Fruit fly (Drosophila melanogaster) whole organism, embryonic: Measurements from ENCODE around the gene Sps2.

Experiments
- Atf-2 ChIP-seq: fragments of 200-800 bp; sonication (Bioruptor generic); optimal IDR thresholded peaks from 2 replicates; lab custom pipeline; 2016; ENCODE audit warnings: missing biosample characterization, missing genetic modification characterization
- CG11398 ChIP-seq: fragments of 200-800 bp; sonication (Bioruptor generic); optimal IDR thresholded peaks from 2 replicates; lab custom pipeline; 2016; ENCODE audit warnings: missing biosample characterization, missing genetic modification characterization
- CG11696 ChIP-seq: fragments of 200-800 bp; sonication (Bioruptor generic); IDR thresholded peaks from 2 replicates; pipeline ENCODE4 v1.3.6; 2022; ENCODE audit warnings: missing biosample characterization, missing genetic modification characterization
- CG14050 ChIP-seq: fragments of 200-800 bp; sonication (Bioruptor generic); IDR thresholded peaks from 3 replicates; pipeline ENCODE4 v1.3.6; 2022; ENCODE audit warnings: missing biosample characterization, missing genetic modification characterization
- CG14441 ChIP-seq: fragments of 200-800 bp; sonication (Bioruptor generic); IDR thresholded peaks from 2 replicates; pipeline ENCODE4 v1.3.6; 2022; ENCODE audit warnings: missing biosample characterization, missing genetic modification characterization
- CG17359 ChIP-seq: fragments of 200-800 bp; sonication (Bioruptor generic); optimal IDR thresholded peaks from 3 replicates; lab custom pipeline; 2018; ENCODE audit warnings: missing biosample characterization, mild to moderate bottlenecking, missing genetic modification characterization, moderate library complexity
- CG18011 ChIP-seq: fragments of 200-800 bp; sonication (Bioruptor generic); optimal IDR thresholded peaks from 2 replicates; lab custom pipeline; 2017; ENCODE audit warnings: missing biosample characterization, missing genetic modification characterization, mild to moderate bottlenecking, moderate library complexity, missing genotype
- CG31388 ChIP-seq: fragments of 200-800 bp; sonication (Bioruptor generic); optimal IDR thresholded peaks from 2 replicates; lab custom pipeline; 2016; ENCODE audit warnings: missing biosample characterization, missing genetic modification characterization
- CG4360 ChIP-seq: fragments of 200-800 bp; sonication (Bioruptor generic); IDR thresholded peaks from 2 replicates; pipeline ENCODE4 v1.3.6; 2022; ENCODE audit warnings: missing biosample characterization, missing genetic modification characterization
- CG7786 ChIP-seq: fragments of 200-800 bp; sonication (Bioruptor generic); optimal IDR thresholded peaks from 2 replicates; lab custom pipeline; 2016; ENCODE audit warnings: missing biosample characterization, missing genetic modification characterization
- CG7839 ChIP-seq: fragments of 200-800 bp; sonication (Bioruptor generic); optimal IDR thresholded peaks from 3 replicates; lab custom pipeline; 2018; ENCODE audit warnings: missing biosample characterization, mild to moderate bottlenecking, missing genetic modification characterization, moderate library complexity
- CG7928 ChIP-seq: fragments of 200-800 bp; sonication (Bioruptor generic); optimal IDR thresholded peaks from 2 replicates; lab custom pipeline; 2017; ENCODE audit warnings: missing biosample characterization, mild to moderate bottlenecking, missing genetic modification characterization
- CG8359 ChIP-seq: fragments of 200-800 bp; sonication (Bioruptor generic); optimal IDR thresholded peaks from 2 replicates; lab custom pipeline; 2017; ENCODE audit warnings: missing biosample characterization, mild to moderate bottlenecking, missing genetic modification characterization, borderline replicate concordance
- CG8765 ChIP-seq: fragments of 200-800 bp; sonication (Bioruptor generic); IDR thresholded peaks from 2 replicates; pipeline ENCODE4 v1.3.6; 2022; ENCODE audit warnings: missing biosample characterization, missing genetic modification characterization
- Camta ChIP-seq: fragments of 200-800 bp; sonication (Bioruptor generic); optimal IDR thresholded peaks from 2 replicates; lab custom pipeline; 2016; ENCODE audit warnings: missing biosample characterization, missing genetic modification characterization
- Dip2 ChIP-seq: fragments of 200-800 bp; sonication (Bioruptor generic); IDR thresholded peaks from 2 replicates; pipeline ENCODE4 v1.3.6; 2022; ENCODE audit warnings: missing biosample characterization, missing genetic modification characterization
- E2f2 ChIP-seq: fragments of 200-800 bp; sonication (Bioruptor generic); IDR thresholded peaks from 2 replicates; pipeline ENCODE4 v1.3.6; 2022; ENCODE audit warnings: missing biosample characterization, missing genetic modification characterization
- GATAe ChIP-seq: fragments of 200-800 bp; sonication (Bioruptor generic); conservative IDR thresholded peaks from 2 replicates; pipeline ENCODE4 v1.3.6; 2022; ENCODE audit warnings: missing biosample characterization, missing genetic modification characterization
- H15 ChIP-seq: fragments of 200-800 bp; sonication (Bioruptor generic); IDR thresholded peaks from 3 replicates; pipeline ENCODE4 v1.3.6; 2022; ENCODE audit warnings: missing biosample characterization, missing genetic modification characterization
- HmgD ChIP-seq: fragments of 200-800 bp; sonication (Bioruptor generic); optimal IDR thresholded peaks from 3 replicates; lab custom pipeline; 2016; ENCODE audit warnings: missing biosample characterization, missing genetic modification characterization
- NC2α ChIP-seq: fragments of 200-800 bp; sonication (Bioruptor generic); optimal IDR thresholded peaks from 2 replicates; lab custom pipeline; 2016; ENCODE audit warnings: missing biosample characterization, missing genetic modification characterization
- PHDP ChIP-seq: fragments of 200-800 bp; sonication (Bioruptor generic); optimal IDR thresholded peaks from 3 replicates; lab custom pipeline; 2018; ENCODE audit warnings: missing biosample characterization, mild to moderate bottlenecking, missing genetic modification characterization, moderate library complexity
- Side ChIP-seq: fragments of 200-800 bp; sonication (Bioruptor generic); optimal IDR thresholded peaks from 2 replicates; lab custom pipeline; 2016; ENCODE audit warnings: missing biosample characterization, missing genetic modification characterization
- TFAM ChIP-seq: fragments of 200-800 bp; sonication (Bioruptor generic); optimal IDR thresholded peaks from 2 replicates; lab custom pipeline; 2017; ENCODE audit warnings: missing biosample characterization, missing genetic modification characterization, inconsistent platforms
- ase ChIP-seq: fragments of 200-800 bp; sonication (Bioruptor generic); IDR thresholded peaks from 3 replicates; pipeline ENCODE4 v1.3.6; 2022; ENCODE audit warnings: missing biosample characterization, missing genetic modification characterization
- bcd ChIP-seq: fragments of 200-800 bp; sonication (Bioruptor generic); optimal IDR thresholded peaks from 2 replicates; lab custom pipeline; 2017; ENCODE audit warnings: missing biosample characterization, mild to moderate bottlenecking, missing genetic modification characterization
- chif ChIP-seq, 2 experiments: fragments of 200-800 bp; sonication (Bioruptor generic); optimal IDR thresholded peaks; 3 replicates each; lab custom pipeline; 2016; ENCODE audit warnings: missing biosample characterization in 2 of 2, missing genetic modification characterization in 2 of 2
- corto ChIP-seq: fragments of 200-800 bp; sonication (Bioruptor generic); optimal IDR thresholded peaks from 2 replicates; lab custom pipeline; 2016; ENCODE audit warnings: missing biosample characterization, mild to moderate bottlenecking, missing genetic modification characterization, moderate library complexity
- dati ChIP-seq: fragments of 200-800 bp; sonication (Bioruptor generic); IDR thresholded peaks from 2 replicates; pipeline ENCODE4 v1.3.6; 2022; ENCODE audit warnings: missing biosample characterization, missing genetic modification characterization
- dpn ChIP-seq, 2 experiments: fragments of 200-800 bp; sonication (Bioruptor generic); optimal IDR thresholded peaks; 3 replicates each; lab custom pipeline; 2016; ENCODE audit warnings: missing biosample characterization in 2 of 2, missing genetic modification characterization in 2 of 2
- esg ChIP-seq: fragments of 200-800 bp; sonication (Bioruptor generic); conservative IDR thresholded peaks from 2 replicates; pipeline ENCODE4 v1.3.6; 2022; ENCODE audit warnings: missing biosample characterization, missing genetic modification characterization
- eve ChIP-seq, 2 experiments: fragments of >200 bp; optimal IDR thresholded peaks; 2 replicates each; lab custom pipeline; 2017; ENCODE audit warnings: missing biosample characterization in 2 of 2, missing genetic modification characterization in 2 of 2
- gsb-n ChIP-seq: fragments of 200-800 bp; sonication (Bioruptor generic); optimal IDR thresholded peaks from 3 replicates; lab custom pipeline; 2018; ENCODE audit warnings: missing biosample characterization, mild to moderate bottlenecking, missing genetic modification characterization
- hb ChIP-seq: fragments of 200-800 bp; sonication (Bioruptor generic); IDR thresholded peaks from 3 replicates; pipeline ENCODE4 v1.3.6; 2022; ENCODE audit warnings: missing biosample characterization, missing genetic modification characterization; ENCODE audit not compliant: partially characterized antibody
- lmd ChIP-seq: fragments of 200-800 bp; sonication (Bioruptor generic); IDR thresholded peaks from 2 replicates; pipeline ENCODE4 v1.3.6; 2022; ENCODE audit warnings: missing biosample characterization, missing genetic modification characterization
- lov ChIP-seq, 2 experiments: fragments of 200-800 bp in 1 of 2; fragments of >200 bp in 1 of 2; sonication (Bioruptor generic) in 1 of 2; IDR thresholded peaks in 1 of 2; optimal IDR thresholded peaks in 1 of 2; 2 replicates in 1 of 2; 3 replicates in 1 of 2; pipeline versions ENCODE4 v1.3.6 to Lab custom; 2017 to 2022; ENCODE audit warnings: missing biosample characterization in 1 of 2, missing genetic modification characterization in 1 of 2
- nmo ChIP-seq: fragments of 200-800 bp; sonication (Bioruptor generic); optimal IDR thresholded peaks from 2 replicates; lab custom pipeline; 2018; ENCODE audit warnings: missing biosample characterization, mild to moderate bottlenecking, missing genetic modification characterization, moderate library complexity
- p53 ChIP-seq: fragments of 200-800 bp; sonication (Bioruptor generic); optimal IDR thresholded peaks from 2 replicates; lab custom pipeline; 2016; ENCODE audit warnings: missing biosample characterization, missing genetic modification characterization
- pan ChIP-seq, 4 experiments: fragments of >200 bp in 3 of 4; fragments of 200-800 bp in 1 of 4; sonication (Bioruptor generic) in 1 of 4; optimal IDR thresholded peaks in 3 of 4; IDR thresholded peaks in 1 of 4; 2 replicates each; pipeline versions ENCODE4 v1.3.6 to Lab custom; 2017 to 2022; ENCODE audit warnings: missing biosample characterization in 2 of 4, missing genetic modification characterization in 2 of 4, mixed read lengths in 1 of 4
- pzg ChIP-seq: fragments of 200-800 bp; sonication (Bioruptor generic); optimal IDR thresholded peaks from 3 replicates; lab custom pipeline; 2018; ENCODE audit warnings: missing biosample characterization, mild to moderate bottlenecking, missing genetic modification characterization, moderate library complexity
- ro ChIP-seq: fragments of 200-800 bp; sonication (Bioruptor generic); IDR thresholded peaks from 2 replicates; pipeline ENCODE4 v1.3.6; 2022; ENCODE audit warnings: missing biosample characterization, missing genetic modification characterization
- scrt ChIP-seq: fragments of 200-800 bp; sonication (Bioruptor generic); optimal IDR thresholded peaks from 2 replicates; lab custom pipeline; 2018; ENCODE audit warnings: missing biosample characterization, mild to moderate bottlenecking, missing genetic modification characterization, moderate library complexity
- sima ChIP-seq: fragments of 200-800 bp; sonication (Bioruptor generic); optimal IDR thresholded peaks from 2 replicates; lab custom pipeline; 2016; ENCODE audit warnings: missing biosample characterization, missing genetic modification characterization
- ssp ChIP-seq: fragments of 200-800 bp; sonication (Bioruptor generic); IDR thresholded peaks from 2 replicates; pipeline ENCODE4 v1.3.6; 2022; ENCODE audit warnings: missing biosample characterization, missing genetic modification characterization
- tin ChIP-seq: fragments of 200-800 bp; sonication (Bioruptor generic); optimal IDR thresholded peaks from 3 replicates; lab custom pipeline; 2016; ENCODE audit warnings: missing biosample characterization, missing genetic modification characterization
- tll ChIP-seq, 2 experiments: fragments of 200-800 bp in 1 of 2; fragments of >200 bp in 1 of 2; sonication (Bioruptor generic) in 1 of 2; optimal IDR thresholded peaks; 2 replicates each; lab custom pipeline; 2017 to 2019; ENCODE audit warnings: missing biosample characterization in 2 of 2, missing genetic modification characterization in 2 of 2, mild to moderate bottlenecking in 1 of 2, moderate library complexity in 1 of 2
- trh ChIP-seq: fragments of 200-800 bp; sonication (Bioruptor generic); optimal IDR thresholded peaks from 2 replicates; lab custom pipeline; 2016; ENCODE audit warnings: missing biosample characterization, missing genetic modification characterization
- vnd ChIP-seq: fragments of 200-800 bp; sonication (Bioruptor generic); IDR thresholded peaks from 3 replicates; pipeline ENCODE4 v1.3.6; 2022; ENCODE audit warnings: missing biosample characterization, missing genetic modification characterization; ENCODE audit not compliant: partially characterized antibody
- wek ChIP-seq: fragments of 200-800 bp; sonication (Bioruptor generic); optimal IDR thresholded peaks from 3 replicates; lab custom pipeline; 2018; ENCODE audit warnings: missing biosample characterization, mild to moderate bottlenecking, missing genetic modification characterization, moderate library complexity

Sps2 gene

dm6 chr2L:10331066-10331847 lies 11.1 kb upstream of the Sps2 start, which contains the start of the genes Schip1 and Cox10 (continued):
- no peak for TF ChIP-seq CG11696 (GFP tag; lab: Robert Waterston, UW)
- peak in 1 of 2 experiments; percentile 16 for TF ChIP-seq dpn (GFP tag; optimal IDR thresholded peaks at IDR 0.05; lab: Kevin White, UChicago)
- no peak for TF ChIP-seq CG31388 (GFP tag; lab: Kevin White, UChicago)
- TF ChIP-seq nmo (GFP tag; lab: Kevin White, UChicago) = peak; percentile 18
- TF ChIP-seq Dip2 (GFP tag; lab: Robert Waterston, UW) = no peak
- no peak for TF ChIP-seq scrt (GFP tag; lab: Kevin White, UChicago)
- no peak for TF ChIP-seq ase (GFP tag; lab: Robert Waterston, UW)
- no peak for TF ChIP-seq CG8359 (GFP tag; lab: Kevin White, UChicago)
- TF ChIP-seq ro = no peak
- TF ChIP-seq ssp (GFP tag; lab: Robert Waterston, UW) = no peak
- no peak for TF ChIP-seq corto (GFP tag; lab: Kevin White, UChicago)
- TF ChIP-seq CG7786 (GFP tag; lab: Kevin White, UChicago) = no peak
- peak; percentile 61 for TF ChIP-seq wek (GFP tag; lab: Kevin White, UChicago)
- no peak for TF ChIP-seq CG18011 (GFP tag; lab: Kevin White, UChicago)
- TF ChIP-seq GATAe (GFP tag; lab: Robert Waterston, UW) = no peak
- TF ChIP-seq p53 (GFP tag; lab: Kevin White, UChicago) = no peak
- no peak for TF ChIP-seq hb (GFP tag; lab: Robert Waterston, UW)
- peak; percentile 12 for TF ChIP-seq CG17359 (tag; lab: Kevin White, UChicago)
- no peak for TF ChIP-seq trh
- TF ChIP-seq lov (optimal IDR thresholded peaks at IDR 0.05; lab: Kevin White, UChicago) = no peak
- TF ChIP-seq lov (GFP tag; IDR thresholded peaks at IDR 0.05; lab: Robert Waterston, UW) = no peak
- peak; percentile 43 for TF ChIP-seq PHDP (tag; lab: Kevin White, UChicago)
- no peak for TF ChIP-seq H15 (GFP tag; lab: Robert Waterston, UW)
- no peak for TF ChIP-seq HmgD (GFP tag; lab: Kevin White, UChicago)
- TF ChIP-seq Side (GFP tag; lab: Kevin White, UChicago) = no peak
- TF ChIP-seq gsb-n = no peak
- TF ChIP-seq CG4360 (GFP tag; lab: Robert Waterston, UW) = no peak
- no peak for TF ChIP-seq esg (GFP tag; lab: Robert Waterston, UW)
- TF ChIP-seq vnd = no peak
- no peak for TF ChIP-seq lmd (GFP tag; lab: Robert Waterston, UW)
- no peak for TF ChIP-seq Atf-2 (GFP tag; lab: Kevin White, UChicago)
- no peak for TF ChIP-seq Camta (GFP tag; lab: Kevin White, UChicago)
- TF ChIP-seq NC2α (GFP tag; lab: Kevin White, UChicago) = no peak
- no peak for TF ChIP-seq sima (GFP tag; lab: Kevin White, UChicago)
- no peak for TF ChIP-seq tin (GFP tag; lab: Kevin White, UChicago)
- no peak for TF ChIP-seq CG14441
- peak; percentile 45; the same call in 1 of the 2 replicates for TF ChIP-seq E2f2 (GFP tag; lab: Robert Waterston, UW)
- TF ChIP-seq CG8765 (GFP tag; lab: Robert Waterston, UW) = no peak
- TF ChIP-seq chif (GFP tag; optimal IDR thresholded peaks at IDR 0.05; lab: Kevin White, UChicago) = no peak
- TF ChIP-seq CG14050 (GFP tag; lab: Robert Waterston, UW) = no peak
- peak; percentile 13 for TF ChIP-seq pzg (GFP tag; lab: Kevin White, UChicago)
- TF ChIP-seq CG7839 = no peak
- TF ChIP-seq eve (GFP tag; optimal IDR thresholded peaks at IDR 0.05; lab: Kevin White, UChicago) = no peak
- no peak for TF ChIP-seq dati (GFP tag; lab: Robert Waterston, UW)
- TF ChIP-seq pan (optimal IDR thresholded peaks at IDR 0.05; lab: Kevin White, UChicago) = no peak
- no peak for TF ChIP-seq pan (GFP tag; optimal IDR thresholded peaks at IDR 0.05 in 1 of 2, IDR thresholded peaks at IDR 0.05 in 1 of 2)
- TF ChIP-seq TFAM (GFP tag; lab: Kevin White, UChicago) = no peak
- no peak for TF ChIP-seq bcd (GFP tag; lab: Kevin White, UChicago)
- TF ChIP-seq CG11398 (GFP tag; lab: Kevin White, UChicago) = no peak
- no peak for TF ChIP-seq CG7928
- no peak for TF ChIP-seq tll (GFP tag; optimal IDR thresholded peaks at IDR 0.05; lab: Kevin White, UChicago)
